Worm (Caenorhabditis elegans): ENCODE data around the gene Y73F4A.3.

The Y73F4A.3 gene

DNA sequence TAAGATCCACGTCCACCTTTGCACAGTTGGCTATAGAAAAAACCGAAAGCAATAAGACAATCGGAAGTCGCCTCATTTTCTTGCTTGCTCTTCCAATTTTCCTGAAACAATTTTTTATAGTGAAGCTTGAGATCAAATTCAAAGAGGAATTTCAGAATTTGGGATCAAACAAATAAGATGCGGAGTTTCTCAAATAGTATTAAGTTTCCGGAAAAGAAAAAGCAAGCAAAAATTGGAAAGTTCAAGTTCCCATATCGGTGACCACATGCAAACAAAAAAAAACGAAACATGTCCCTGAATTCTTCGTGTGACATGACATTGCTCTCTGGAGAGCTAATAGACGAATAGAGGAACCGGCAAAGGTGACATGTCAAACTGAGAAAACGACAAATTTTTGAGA, 35.0 kb downstream of the Y73F4A.3 start, which contains the start of gene unc-129:
Gene unc-129, minus strand, starts transcription at position 101 of the 400 bp plus-strand sequence.
- TF ChIP-seq nhr-67 (tag; optimal IDR thresholded peaks at IDR 0.05) (no peak), pqm-1 (tag; optimal IDR thresholded peaks at IDR 0.05) (no peak), unc-62 (GFP tag; optimal IDR thresholded peaks at IDR 0.05) (no peak), fkh-10 (GFP tag; optimal IDR thresholded peaks at IDR 0.05) (no peak), sea-2 (GFP tag; optimal IDR thresholded peaks at IDR 0.05) (no peak)

DNA sequence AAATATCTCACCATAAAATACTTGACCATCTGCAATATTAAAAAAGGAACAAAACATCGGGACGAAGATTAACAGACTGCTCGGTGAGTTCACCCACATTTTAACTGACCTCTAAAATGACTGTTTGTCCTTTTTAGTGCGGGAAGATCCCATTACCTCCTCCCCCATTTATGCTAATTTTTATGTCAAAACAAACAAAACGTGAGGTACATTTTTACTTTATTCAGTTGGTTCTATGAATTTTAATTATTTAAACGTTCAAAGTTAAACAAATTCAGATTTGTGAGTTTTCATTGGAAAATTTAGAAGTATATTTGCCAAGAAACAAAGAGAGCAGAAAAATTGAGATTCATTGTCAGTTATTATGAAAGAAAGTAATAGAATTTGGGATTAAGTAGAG, 37.7 kb downstream of the Y73F4A.3 start, which contains the start of gene C53D6.8:
Gene C53D6.8, minus strand, starts transcription at position 101 of the 400 bp plus-strand sequence.
- TF ChIP-seq hmg-11 (tag; optimal IDR thresholded peaks at IDR 0.05) (no peak), skn-1 (tag; optimal IDR thresholded peaks at IDR 0.05) (no peak), nhr-43 (tag; optimal IDR thresholded peaks at IDR 0.05; ENCODE audit: poor library complexity, severe bottlenecking) (no peak), R02D3.7 (tag; optimal IDR thresholded peaks at IDR 0.05) (no peak), sea-2 (GFP tag; optimal IDR thresholded peaks at IDR 0.05) (no peak), lin-39 (tag; optimal IDR thresholded peaks at IDR 0.05) (no peak), pha-4 (tag; optimal IDR thresholded peaks at IDR 0.05) (no peak), unc-39 (tag; optimal IDR thresholded peaks at IDR 0.05) (no peak), eor-1 (tag; optimal IDR thresholded peaks at IDR 0.05) (no peak), tbx-2 (tag; optimal IDR thresholded peaks at IDR 0.05) (no peak), unc-62 (GFP tag; optimal IDR thresholded peaks at IDR 0.05) (no peak), nhr-67 (tag; optimal IDR thresholded peaks at IDR 0.05) (no peak)

DNA sequence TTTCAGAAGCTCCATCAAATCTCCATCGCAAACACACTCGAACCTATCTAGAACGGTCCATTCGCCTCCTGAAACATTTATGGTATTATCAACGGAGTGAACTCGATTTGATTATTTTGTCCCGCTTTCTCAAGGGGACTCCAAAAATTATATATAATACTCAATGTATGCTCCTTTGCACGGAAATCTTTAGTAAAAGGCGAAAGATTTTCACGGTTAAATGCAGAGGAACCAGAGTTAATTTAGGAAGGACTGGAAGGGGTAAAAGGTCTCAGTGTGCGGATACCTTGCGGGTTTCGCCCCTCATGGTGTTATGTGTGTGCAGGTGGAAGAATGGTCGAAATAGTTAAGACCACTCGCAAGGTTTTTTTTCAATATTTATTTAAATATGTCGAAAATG, 39.1 kb downstream of the Y73F4A.3 start:
- TF ChIP-seq zag-1 (tag; optimal IDR thresholded peaks at IDR 0.05) (no peak), snpc-4 (tag; optimal IDR thresholded peaks at IDR 0.05) (no peak), unc-39 (tag; optimal IDR thresholded peaks at IDR 0.05) (no peak), nhr-77 (tag; optimal IDR thresholded peaks at IDR 0.05) (no peak), mml-1 (tag; optimal IDR thresholded peaks at IDR 0.05) (no peak), sea-2 (GFP tag; optimal IDR thresholded peaks at IDR 0.05) (no peak), ceh-28 (tag; optimal IDR thresholded peaks at IDR 0.05) (no peak), nhr-237 (tag; optimal IDR thresholded peaks at IDR 0.05) (no peak), ceh-16 (tag; optimal IDR thresholded peaks at IDR 0.05) (no peak)

DNA sequence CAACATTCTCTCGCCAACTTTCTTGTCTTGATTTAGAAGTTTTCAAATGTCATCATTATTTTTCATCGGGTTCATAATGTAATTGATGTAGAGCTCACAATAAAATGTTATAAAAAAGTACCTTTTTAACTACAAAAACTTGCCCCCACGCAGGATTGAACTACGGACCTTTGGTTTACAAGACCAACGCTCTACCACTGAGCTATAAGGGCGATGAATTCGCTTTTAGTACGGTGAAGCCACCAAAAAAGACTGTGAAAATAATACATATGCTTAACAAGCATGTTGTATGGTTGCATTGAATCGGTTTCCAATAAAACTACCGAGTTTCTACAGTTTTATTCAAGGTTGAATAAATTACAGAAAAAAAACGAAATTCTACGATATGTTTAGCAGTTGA, 39.6 kb downstream of the Y73F4A.3 start:
- no peak for TF ChIP-seq nhr-11 (tag; optimal IDR thresholded peaks at IDR 0.05)
- no peak for TF ChIP-seq nhr-76 (tag; optimal IDR thresholded peaks at IDR 0.05)
- no peak for TF ChIP-seq egl-27 (tag; optimal IDR thresholded peaks at IDR 0.05)
- TF ChIP-seq skn-1 (tag; optimal IDR thresholded peaks at IDR 0.05), result no peak

DNA sequence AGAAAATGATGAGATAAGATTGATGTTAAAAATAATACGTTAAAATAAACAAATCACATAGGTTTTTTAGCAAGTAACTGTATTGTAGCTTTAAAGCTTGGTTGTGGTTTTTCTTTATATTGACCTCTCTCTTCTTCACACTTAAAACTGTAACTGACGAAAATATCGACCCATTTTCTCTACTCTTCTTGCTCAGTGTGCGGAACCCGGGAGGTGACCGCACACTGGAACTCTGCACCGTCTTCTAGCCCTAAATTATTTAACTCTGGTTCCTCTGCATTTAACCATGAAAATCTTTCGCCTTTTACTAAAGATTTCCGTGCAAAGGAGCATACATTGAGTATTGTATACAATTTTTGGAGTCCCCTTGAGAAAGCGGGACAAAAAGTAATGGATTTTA, 45.8 kb downstream of the Y73F4A.3 start:
- TF ChIP-seq aly-2 (tag; optimal IDR thresholded peaks at IDR 0.05) (no peak), snpc-4 (tag; optimal IDR thresholded peaks at IDR 0.05) (no peak), elt-3 (tag; optimal IDR thresholded peaks at IDR 0.05) (no peak), nhr-237 (tag; optimal IDR thresholded peaks at IDR 0.05) (no peak), nhr-25 (tag; optimal IDR thresholded peaks at IDR 0.05) (no peak)

DNA sequence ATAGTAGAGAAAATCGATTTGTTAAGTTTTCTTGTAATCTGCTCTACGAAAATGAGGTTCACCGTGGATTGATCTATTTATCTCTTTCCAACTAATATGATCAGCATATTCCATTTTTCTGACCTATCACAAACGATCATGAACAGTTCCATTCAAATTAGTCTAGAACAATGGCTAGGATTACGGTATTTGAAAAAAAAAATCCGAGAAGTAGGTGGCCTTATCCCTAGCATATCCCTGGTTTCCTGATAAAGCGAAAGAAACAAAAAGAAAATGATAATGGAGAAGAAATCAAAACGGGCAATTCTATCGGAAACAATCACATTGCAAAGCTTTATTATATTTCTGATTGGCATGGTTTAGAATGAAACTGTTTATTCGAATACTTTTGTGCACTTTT, 47.5 kb downstream of the Y73F4A.3 start, which contains the start of gene mltn-12:
Gene mltn-12, plus strand, starts transcription at position 301 of the 400 bp plus-strand sequence.
- TF ChIP-seq unc-62 (GFP tag; optimal IDR thresholded peaks at IDR 0.05) (no peak), ztf-4 (tag; optimal IDR thresholded peaks at IDR 0.05) (no peak), nhr-25 (tag; optimal IDR thresholded peaks at IDR 0.05) (no peak), tbx-2 (tag; optimal IDR thresholded peaks at IDR 0.05) (no peak), ama-1 (optimal IDR thresholded peaks at IDR 0.05) (no peak), aly-2 (tag; optimal IDR thresholded peaks at IDR 0.05) (no peak), nhr-28 (tag; optimal IDR thresholded peaks at IDR 0.05) (no peak)
